Fruit fly (Drosophila melanogaster) whole organism, embryonic: Measurements from ENCODE around the gene CG9117.

Experiments
- Atf-2 ChIP-seq: fragments of 200-800 bp; sonication (Bioruptor generic); optimal IDR thresholded peaks from 2 replicates; lab custom pipeline; 2016; ENCODE audit warnings: missing biosample characterization, missing genetic modification characterization
- CG10462 ChIP-seq: fragments of 200-800 bp; sonication (Bioruptor generic); optimal IDR thresholded peaks from 2 replicates; lab custom pipeline; 2016; ENCODE audit warnings: missing biosample characterization, missing genetic modification characterization
- CG12104 ChIP-seq: fragments of 200-800 bp; sonication (Bioruptor generic); optimal IDR thresholded peaks from 3 replicates; lab custom pipeline; 2016; ENCODE audit warnings: missing biosample characterization, missing genetic modification characterization
- CG1647 ChIP-seq: fragments of 200-800 bp; sonication (Bioruptor generic); optimal IDR thresholded peaks from 3 replicates; lab custom pipeline; 2016; ENCODE audit warnings: missing biosample characterization, missing genetic modification characterization
- CG16815 ChIP-seq: fragments of 200-800 bp; sonication (Bioruptor generic); optimal IDR thresholded peaks from 3 replicates; lab custom pipeline; 2017; ENCODE audit warnings: missing biosample characterization, mild to moderate bottlenecking, missing genetic modification characterization
- CG30431 ChIP-seq: fragments of 200-800 bp; sonication (Bioruptor generic); optimal IDR thresholded peaks from 2 replicates; lab custom pipeline; 2017; ENCODE audit warnings: missing biosample characterization, missing genetic modification characterization
- CG3065 ChIP-seq: fragments of 200-800 bp; sonication (Bioruptor generic); optimal IDR thresholded peaks from 2 replicates; lab custom pipeline; 2016; ENCODE audit warnings: missing biosample characterization, missing genetic modification characterization
- CG3726 ChIP-seq: fragments of 200-800 bp; sonication (Bioruptor generic); IDR thresholded peaks from 3 replicates; pipeline ENCODE4, ENCODE4 v1.3.6; 2022; ENCODE audit warnings: missing biosample characterization, missing genetic modification characterization
- CG4282 ChIP-seq: fragments of 200-800 bp; sonication (Bioruptor generic); optimal IDR thresholded peaks from 2 replicates; lab custom pipeline; 2016; ENCODE audit warnings: missing biosample characterization, missing genetic modification characterization
- CG6765 ChIP-seq: fragments of 200-800 bp; sonication (Bioruptor generic); optimal IDR thresholded peaks from 3 replicates; lab custom pipeline; 2017; ENCODE audit warnings: missing biosample characterization, mild to moderate bottlenecking, missing genetic modification characterization
- CG7372 ChIP-seq: fragments of 200-800 bp; sonication (Bioruptor generic); IDR thresholded peaks from 2 replicates; pipeline ENCODE4 v1.3.6; 2022; ENCODE audit warnings: missing biosample characterization, missing genetic modification characterization
- CG8089 ChIP-seq: fragments of 200-800 bp; sonication (Bioruptor generic); optimal IDR thresholded peaks from 3 replicates; lab custom pipeline; 2016; ENCODE audit warnings: missing biosample characterization, missing genetic modification characterization
- CG8281 ChIP-seq: fragments of 200-800 bp; sonication (Bioruptor generic); optimal IDR thresholded peaks from 2 replicates; lab custom pipeline; 2018; ENCODE audit warnings: missing biosample characterization, mild to moderate bottlenecking, missing genetic modification characterization, moderate library complexity
- CG8765 ChIP-seq: fragments of 200-800 bp; sonication (Bioruptor generic); IDR thresholded peaks from 2 replicates; pipeline ENCODE4 v1.3.6; 2022; ENCODE audit warnings: missing biosample characterization, missing genetic modification characterization
- CG9609 ChIP-seq: fragments of 200-800 bp; sonication (Bioruptor generic); optimal IDR thresholded peaks from 3 replicates; lab custom pipeline; 2016; ENCODE audit warnings: missing biosample characterization, missing genetic modification characterization
- CG9727 ChIP-seq: fragments of 200-800 bp; sonication (Bioruptor generic); optimal IDR thresholded peaks from 3 replicates; lab custom pipeline; 2017; ENCODE audit warnings: missing biosample characterization, mild to moderate bottlenecking, missing genetic modification characterization
- CG9932 ChIP-seq: fragments of 200-800 bp; sonication (Bioruptor generic); IDR thresholded peaks from 2 replicates; pipeline ENCODE4 v1.3.6; 2022; ENCODE audit warnings: missing biosample characterization, missing genetic modification characterization
- CTCF ChIP-seq: fragments of 200-800 bp; sonication (Bioruptor generic); optimal IDR thresholded peaks from 2 replicates; lab custom pipeline; 2017; ENCODE audit warnings: missing biosample characterization, mild to moderate bottlenecking, missing genetic modification characterization, moderate library complexity
- Dp ChIP-seq: fragments of 200-800 bp; sonication (Bioruptor generic); optimal IDR thresholded peaks from 2 replicates; lab custom pipeline; 2018; ENCODE audit warnings: missing biosample characterization, mild to moderate bottlenecking, missing genetic modification characterization, moderate library complexity
- Dref ChIP-seq: fragments of 200-800 bp; sonication (Bioruptor generic); IDR thresholded peaks from 2 replicates; pipeline ENCODE4 v1.3.6; 2022; ENCODE audit warnings: missing biosample characterization, missing genetic modification characterization
- Drgx ChIP-seq: fragments of 200-800 bp; sonication (Bioruptor generic); IDR thresholded peaks from 2 replicates; pipeline ENCODE4 v1.3.6; 2022; ENCODE audit warnings: missing biosample characterization, missing genetic modification characterization
- Eip74EF ChIP-seq, 2 experiments: fragments of 200-800 bp in 1 of 2; fragments of >200 bp in 1 of 2; sonication (Bioruptor generic) in 1 of 2; optimal IDR thresholded peaks; 2 replicates each; lab custom pipeline; 2017 to 2019; ENCODE audit warnings: missing biosample characterization in 2 of 2, missing genetic modification characterization in 2 of 2, mild to moderate bottlenecking in 1 of 2, moderate library complexity in 1 of 2
- Fer1 ChIP-seq: fragments of 200-800 bp; sonication (Bioruptor generic); optimal IDR thresholded peaks from 2 replicates; lab custom pipeline; 2017; ENCODE audit warnings: missing biosample characterization, mild to moderate bottlenecking, missing genetic modification characterization
- H2.0 ChIP-seq: fragments of 200-800 bp; sonication (Bioruptor generic); IDR thresholded peaks from 2 replicates; pipeline ENCODE4 v1.3.6; 2022; ENCODE audit warnings: missing biosample characterization, missing genetic modification characterization
- Sox100B ChIP-seq: fragments of 200-800 bp; sonication (Bioruptor generic); optimal IDR thresholded peaks from 3 replicates; lab custom pipeline; 2018; ENCODE audit warnings: missing biosample characterization, mild to moderate bottlenecking, missing genetic modification characterization
- ato ChIP-seq: fragments of 200-800 bp; sonication (Bioruptor generic); IDR thresholded peaks from 2 replicates; pipeline ENCODE4 v1.3.6; 2022; ENCODE audit warnings: missing biosample characterization, missing genetic modification characterization; ENCODE audit not compliant: partially characterized antibody
- bbx ChIP-seq: fragments of 200-800 bp; sonication (Bioruptor generic); IDR thresholded peaks from 2 replicates; pipeline ENCODE4 v1.3.6; 2022; ENCODE audit warnings: missing biosample characterization, missing genetic modification characterization; ENCODE audit not compliant: partially characterized antibody
- bigmax ChIP-seq: fragments of 200-800 bp; sonication (Bioruptor generic); optimal IDR thresholded peaks from 2 replicates; lab custom pipeline; 2018; ENCODE audit warnings: missing biosample characterization, mild to moderate bottlenecking, missing genetic modification characterization
- bsh ChIP-seq, 2 experiments: fragments of 200-800 bp; sonication (Bioruptor generic); optimal IDR thresholded peaks; 2 replicates each; lab custom pipeline; 2017 to 2018; ENCODE audit warnings: mild to moderate bottlenecking in 2 of 2, missing biosample characterization in 2 of 2, missing genetic modification characterization in 2 of 2, moderate library complexity in 1 of 2
- danr ChIP-seq: fragments of 200-800 bp; sonication (Bioruptor generic); IDR thresholded peaks from 2 replicates; pipeline ENCODE4 v1.3.6; 2022; ENCODE audit warnings: missing biosample characterization, missing genetic modification characterization
- emc ChIP-seq: fragments of 200-800 bp; sonication (Bioruptor generic); optimal IDR thresholded peaks from 2 replicates; lab custom pipeline; 2016; ENCODE audit warnings: missing biosample characterization, missing genetic modification characterization
- ems ChIP-seq: fragments of 200-800 bp; sonication (Bioruptor generic); optimal IDR thresholded peaks from 3 replicates; lab custom pipeline; 2016; ENCODE audit warnings: missing biosample characterization, missing genetic modification characterization
- fu2 ChIP-seq: fragments of 200-800 bp; sonication (Bioruptor generic); optimal IDR thresholded peaks from 2 replicates; lab custom pipeline; 2016; ENCODE audit warnings: missing biosample characterization, missing genetic modification characterization
- gcm ChIP-seq: fragments of 200-800 bp; sonication (Bioruptor generic); optimal IDR thresholded peaks from 2 replicates; lab custom pipeline; 2019; ENCODE audit warnings: missing biosample characterization, mild to moderate bottlenecking, missing genetic modification characterization, moderate library complexity
- gsb-n ChIP-seq: fragments of 200-800 bp; sonication (Bioruptor generic); optimal IDR thresholded peaks from 3 replicates; lab custom pipeline; 2018; ENCODE audit warnings: missing biosample characterization, mild to moderate bottlenecking, missing genetic modification characterization
- hkb ChIP-seq, 2 experiments: fragments of 200-800 bp in 1 of 2; fragments of >200 bp in 1 of 2; sonication (Bioruptor generic) in 1 of 2; IDR thresholded peaks in 1 of 2; optimal IDR thresholded peaks in 1 of 2; 2 replicates each; pipeline versions ENCODE4 v1.3.6 to Lab custom; 2017 to 2022; ENCODE audit warnings: missing biosample characterization in 1 of 2, missing genetic modification characterization in 1 of 2
- ind ChIP-seq: fragments of 200-800 bp; sonication (Bioruptor generic); optimal IDR thresholded peaks from 3 replicates; lab custom pipeline; 2016; ENCODE audit warnings: missing biosample characterization, missing genetic modification characterization
- inv ChIP-seq: fragments of 200-800 bp; sonication (Bioruptor generic); IDR thresholded peaks from 2 replicates; pipeline ENCODE4 v1.3.6; 2022; ENCODE audit warnings: missing biosample characterization, missing genetic modification characterization; ENCODE audit not compliant: partially characterized antibody
- jigr1 ChIP-seq: fragments of 200-800 bp; sonication (Bioruptor generic); IDR thresholded peaks from 3 replicates; pipeline ENCODE4 v1.3.6; 2022; ENCODE audit warnings: missing biosample characterization, missing genetic modification characterization
- kay ChIP-seq: fragments of 200-800 bp; sonication (Bioruptor generic); optimal IDR thresholded peaks from 2 replicates; lab custom pipeline; 2016; ENCODE audit warnings: missing biosample characterization, missing genetic modification characterization
- lab ChIP-seq: fragments of 200-800 bp; sonication (Bioruptor generic); optimal IDR thresholded peaks from 3 replicates; lab custom pipeline; 2017; ENCODE audit warnings: missing biosample characterization, missing genetic modification characterization, mild to moderate bottlenecking, moderate library complexity, missing genetic modification reagents
- lola ChIP-seq, 3 experiments: fragments of >200 bp in 2 of 3; fragments of 200-800 bp in 1 of 3; sonication (Bioruptor generic) in 1 of 3; optimal IDR thresholded peaks; 2 replicates each; lab custom pipeline; 2017 to 2019; ENCODE audit warnings: missing biosample characterization in 3 of 3, missing genetic modification characterization in 3 of 3, mild to moderate bottlenecking in 1 of 3, moderate library complexity in 1 of 3
- maf-S ChIP-seq: fragments of 200-800 bp; sonication (Bioruptor generic); optimal IDR thresholded peaks from 2 replicates; lab custom pipeline; 2016; ENCODE audit warnings: missing biosample characterization, missing genetic modification characterization
- mam ChIP-seq: fragments of 200-800 bp; sonication (Bioruptor generic); optimal IDR thresholded peaks from 3 replicates; lab custom pipeline; 2016; ENCODE audit warnings: missing biosample characterization, missing genetic modification characterization
- nerfin-2 ChIP-seq: fragments of 200-800 bp; sonication (Bioruptor generic); IDR thresholded peaks from 2 replicates; pipeline ENCODE4 v1.3.6; 2022; ENCODE audit warnings: missing biosample characterization, missing genetic modification characterization; ENCODE audit not compliant: partially characterized antibody
- pzg ChIP-seq: fragments of 200-800 bp; sonication (Bioruptor generic); optimal IDR thresholded peaks from 3 replicates; lab custom pipeline; 2018; ENCODE audit warnings: missing biosample characterization, mild to moderate bottlenecking, missing genetic modification characterization, moderate library complexity
- schlank ChIP-seq: fragments of 200-800 bp; sonication (Bioruptor generic); optimal IDR thresholded peaks from 2 replicates; lab custom pipeline; 2018; ENCODE audit warnings: missing biosample characterization, mild to moderate bottlenecking, missing genetic modification characterization
- sima ChIP-seq: fragments of 200-800 bp; sonication (Bioruptor generic); optimal IDR thresholded peaks from 2 replicates; lab custom pipeline; 2016; ENCODE audit warnings: missing biosample characterization, missing genetic modification characterization
- wor ChIP-seq: fragments of 200-800 bp; sonication (Bioruptor generic); IDR thresholded peaks from 2 replicates; pipeline ENCODE4 v1.3.6; 2022; ENCODE audit warnings: missing biosample characterization, missing genetic modification characterization

CG9117 gene

dm6 chr2L:6062382-6063082 is 24.8 kb upstream of the CG9117 start, which contains the start of the genes ND-51 and CG13994 (continued):
- TF ChIP-seq nerfin-2 (GFP tag; lab: Robert Waterston, UW), result no peak
- TF ChIP-seq CTCF (GFP tag; lab: Kevin White, UChicago), result no peak
- TF ChIP-seq CG8765, result peak; percentile 69
- TF ChIP-seq bsh (GFP tag; optimal IDR thresholded peaks at IDR 0.05; lab: Kevin White, UChicago), result peak; percentile 5 to 82
- peak; percentile 52 for TF ChIP-seq schlank
- TF ChIP-seq Sox100B, result no peak
- TF ChIP-seq wor, result peak; percentile 29; the same call in 1 of the 2 replicates
- peak; percentile 82 for TF ChIP-seq CG9609 (GFP tag; lab: Kevin White, UChicago)
- peak; percentile 60 for TF ChIP-seq emc
- peak; percentile 86 for TF ChIP-seq ems (GFP tag; lab: Kevin White, UChicago)
- TF ChIP-seq Eip74EF (GFP tag; optimal IDR thresholded peaks at IDR 0.05; lab: Kevin White, UChicago), result no peak
- no peak for TF ChIP-seq gsb-n
- peak; percentile 18 for TF ChIP-seq sima (GFP tag; lab: Kevin White, UChicago)
- no peak for TF ChIP-seq hkb (optimal IDR thresholded peaks at IDR 0.05; lab: Kevin White, UChicago)
- TF ChIP-seq hkb (GFP tag; IDR thresholded peaks at IDR 0.05; lab: Robert Waterston, UW), result peak; percentile 84
- peak; percentile 93 for TF ChIP-seq mam (GFP tag; lab: Kevin White, UChicago)
- peak; percentile 54 for TF ChIP-seq CG16815 (GFP tag; lab: Kevin White, UChicago)
- peak in 1 of 3 experiments; percentile 79 for TF ChIP-seq lola (GFP tag; optimal IDR thresholded peaks at IDR 0.05; lab: Kevin White, UChicago)
- TF ChIP-seq CG3726 (GFP tag; lab: Robert Waterston, UW), result no peak
- TF ChIP-seq CG7372, result peak; percentile 83
- TF ChIP-seq CG10462 (GFP tag; lab: Kevin White, UChicago), result peak; percentile 28
- peak; percentile 81 for TF ChIP-seq pzg
- peak; percentile 87 for TF ChIP-seq lab (GFP tag; lab: Kevin White, UChicago)
- TF ChIP-seq CG9727 (GFP tag; lab: Kevin White, UChicago), result peak; percentile 83
- peak; percentile 71 for TF ChIP-seq CG12104 (GFP tag; lab: Kevin White, UChicago)
- no peak for TF ChIP-seq inv (GFP tag; lab: Robert Waterston, UW)
- TF ChIP-seq maf-S, result peak; percentile 83
- no peak for TF ChIP-seq danr (GFP tag; lab: Robert Waterston, UW)
- TF ChIP-seq H2.0, result peak; percentile 73
- TF ChIP-seq jigr1 (GFP tag; lab: Robert Waterston, UW), result peak; percentile 34; the same call in 1 of the 3 replicates
- TF ChIP-seq CG8089, result peak; percentile 73
- TF ChIP-seq ind (GFP tag; lab: Kevin White, UChicago), result peak; percentile 84
- no peak for TF ChIP-seq ato (GFP tag; lab: Robert Waterston, UW)
- peak; percentile 40 for TF ChIP-seq CG4282
- peak; percentile 34 for TF ChIP-seq CG8281 (tag; lab: Kevin White, UChicago)
- TF ChIP-seq Atf-2 (GFP tag; lab: Kevin White, UChicago), result peak; percentile 85
- TF ChIP-seq CG30431 (GFP tag; lab: Kevin White, UChicago), result peak; percentile 69
- peak; percentile 83 for TF ChIP-seq CG1647 (GFP tag; lab: Kevin White, UChicago)
- TF ChIP-seq bbx (GFP tag; lab: Robert Waterston, UW), result 0 out of 2 replicates have a peak, but pooled peaks have one; percentile 9
- TF ChIP-seq Dp (GFP tag; lab: Kevin White, UChicago), result peak; percentile 15
- TF ChIP-seq CG3065 (GFP tag; lab: Kevin White, UChicago), result peak; percentile 43
- TF ChIP-seq fu2 (GFP tag; lab: Kevin White, UChicago), result peak; percentile 83
- no peak for TF ChIP-seq CG6765 (GFP tag; lab: Kevin White, UChicago)
- TF ChIP-seq bigmax (GFP tag; lab: Kevin White, UChicago), result no peak
- peak; percentile 79 for TF ChIP-seq Fer1 (GFP tag; lab: Kevin White, UChicago)
- TF ChIP-seq Drgx (GFP tag; lab: Robert Waterston, UW), result peak; percentile 77
- TF ChIP-seq Dref, result peak; percentile 41
- TF ChIP-seq CG9932 (GFP tag; lab: Robert Waterston, UW), result peak; percentile 89
- peak; percentile 41 for TF ChIP-seq gcm (GFP tag; lab: Kevin White, UChicago)
- TF ChIP-seq kay (GFP tag; lab: Kevin White, UChicago), result peak; percentile 31
